Fruit fly (Drosophila melanogaster) whole organism, embryonic: ENCODE measurements around the gene Bacc.
A peak's percentile ranks its signal among the peaks of the same experiment; 100 is the strongest.

Experiments
- Abd-B ChIP-seq: fragments of 200-800 bp; sonication (Bioruptor generic); optimal IDR thresholded peaks from 2 replicates; lab custom pipeline; 2018; ENCODE audit warnings: missing biosample characterization, mild to moderate bottlenecking, missing genetic modification characterization, moderate library complexity
- Adf1 ChIP-seq: fragments of 200-800 bp; sonication (Bioruptor generic); IDR thresholded peaks from 2 replicates; pipeline ENCODE4 v1.3.6; 2022; ENCODE audit warnings: missing biosample characterization, missing genetic modification characterization
- CG10565 ChIP-seq: fragments of 200-800 bp; sonication (Bioruptor generic); optimal IDR thresholded peaks from 3 replicates; lab custom pipeline; 2016; ENCODE audit warnings: missing biosample characterization, mild to moderate bottlenecking, missing genetic modification characterization
- CG12219 ChIP-seq: fragments of 200-800 bp; sonication (Bioruptor generic); optimal IDR thresholded peaks from 3 replicates; lab custom pipeline; 2018; ENCODE audit warnings: missing biosample characterization, mild to moderate bottlenecking, missing genetic modification characterization
- CG12236 ChIP-seq: fragments of 200-800 bp; sonication (Bioruptor generic); optimal IDR thresholded peaks from 2 replicates; lab custom pipeline; 2016; ENCODE audit warnings: missing biosample characterization, missing genetic modification characterization
- CG34422 ChIP-seq: fragments of 200-800 bp; sonication (Bioruptor generic); IDR thresholded peaks from 3 replicates; pipeline ENCODE4 v1.3.6; 2022; ENCODE audit warnings: missing biosample characterization, missing genetic modification characterization
- CG5953 ChIP-seq: fragments of 200-800 bp; sonication (Bioruptor generic); IDR thresholded peaks from 2 replicates; pipeline ENCODE4 v1.3.6; 2022; ENCODE audit warnings: missing biosample characterization, missing genetic modification characterization
- Hmx ChIP-seq: fragments of 200-800 bp; sonication (Bioruptor generic); optimal IDR thresholded peaks from 2 replicates; lab custom pipeline; 2016; ENCODE audit warnings: missing biosample characterization, missing genetic modification characterization
- PHDP ChIP-seq: fragments of 200-800 bp; sonication (Bioruptor generic); optimal IDR thresholded peaks from 3 replicates; lab custom pipeline; 2018; ENCODE audit warnings: missing biosample characterization, mild to moderate bottlenecking, missing genetic modification characterization, moderate library complexity
- Sry-β ChIP-seq: fragments of 200-800 bp; sonication (Bioruptor generic); optimal IDR thresholded peaks from 2 replicates; lab custom pipeline; 2018; ENCODE audit warnings: missing biosample characterization, mild to moderate bottlenecking, missing genetic modification characterization, moderate library complexity
- ato ChIP-seq: fragments of 200-800 bp; sonication (Bioruptor generic); IDR thresholded peaks from 2 replicates; pipeline ENCODE4 v1.3.6; 2022; ENCODE audit warnings: missing biosample characterization, missing genetic modification characterization; ENCODE audit not compliant: partially characterized antibody
- gro ChIP-seq: fragments of 200-800 bp; sonication (Bioruptor generic); optimal IDR thresholded peaks from 2 replicates; lab custom pipeline; 2016; ENCODE audit warnings: missing biosample characterization, missing genetic modification characterization

- TF ChIP-seq Adf1 (no peak), PHDP (tag; lab: Kevin White, UChicago) (peak; percentile 80), CG10565 (GFP tag; lab: Kevin White, UChicago) (no peak), Abd-B (GFP tag; lab: Kevin White, UChicago) (peak; percentile 83), gro (GFP tag; lab: Kevin White, UChicago) (peak; percentile 93), Sry-β (GFP tag; lab: Kevin White, UChicago) (no peak), ato (GFP tag; lab: Robert Waterston, UW) (no peak), Hmx (peak; percentile 16), CG12219 (GFP tag; lab: Kevin White, UChicago) (peak; percentile 72), CG34422 (no peak), CG5953 (GFP tag; lab: Robert Waterston, UW) (no peak), CG12236 (GFP tag; lab: Kevin White, UChicago) (peak; percentile 60)
Measured at dm6 chr2L:2750337-2751084, 1.7 kb upstream of the Bacc start.
